Fruit fly (Drosophila melanogaster) whole organism, embryonic: Measurements from ENCODE around the gene Mpc1.

Experiments
- Awh ChIP-seq: fragments of 200-800 bp; sonication (Bioruptor generic); IDR thresholded peaks from 2 replicates; pipeline ENCODE4, ENCODE4 v1.3.6; 2022; ENCODE audit warnings: missing biosample characterization, missing genetic modification characterization
- B-H1 ChIP-seq: fragments of 200-800 bp; sonication (Bioruptor generic); IDR thresholded peaks from 3 replicates; pipeline ENCODE4 v1.3.6; 2022; ENCODE audit warnings: missing biosample characterization, missing genetic modification characterization
- Blimp-1 ChIP-seq: fragments of 200-800 bp; sonication (Bioruptor generic); optimal IDR thresholded peaks from 3 replicates; lab custom pipeline; 2018; ENCODE audit warnings: missing biosample characterization, missing genetic modification characterization, mild to moderate bottlenecking, moderate library complexity, missing genetic modification reagents
- CG10959 ChIP-seq: fragments of 200-800 bp; sonication (Bioruptor generic); IDR thresholded peaks from 2 replicates; pipeline ENCODE4 v1.3.6; 2022; ENCODE audit warnings: missing biosample characterization, missing genetic modification characterization
- CG11247 ChIP-seq: fragments of 200-800 bp; sonication (Bioruptor generic); IDR thresholded peaks from 2 replicates; pipeline ENCODE4 v1.3.6; 2022; ENCODE audit warnings: missing biosample characterization, missing genetic modification characterization
- CG11560 ChIP-seq: fragments of 200-800 bp; sonication (Bioruptor generic); IDR thresholded peaks from 3 replicates; pipeline ENCODE4 v1.3.6; 2022; ENCODE audit warnings: missing biosample characterization, missing genetic modification characterization
- CG11696 ChIP-seq: fragments of 200-800 bp; sonication (Bioruptor generic); IDR thresholded peaks from 2 replicates; pipeline ENCODE4 v1.3.6; 2022; ENCODE audit warnings: missing biosample characterization, missing genetic modification characterization
- CG12659 ChIP-seq: fragments of 200-800 bp; sonication (Bioruptor generic); optimal IDR thresholded peaks from 3 replicates; lab custom pipeline; 2017; ENCODE audit warnings: mild to moderate bottlenecking, missing biosample characterization, missing genetic modification reagents, missing genetic modification characterization
- CG13424 ChIP-seq: fragments of 200-800 bp; sonication (Bioruptor generic); optimal IDR thresholded peaks from 2 replicates; lab custom pipeline; 2019; ENCODE audit warnings: missing biosample characterization, mild to moderate bottlenecking, missing genetic modification characterization, moderate library complexity
- CG14441 ChIP-seq: fragments of 200-800 bp; sonication (Bioruptor generic); IDR thresholded peaks from 2 replicates; pipeline ENCODE4 v1.3.6; 2022; ENCODE audit warnings: missing biosample characterization, missing genetic modification characterization
- CG14860 ChIP-seq: fragments of 200-800 bp; sonication (Bioruptor generic); IDR thresholded peaks from 3 replicates; pipeline ENCODE4 v1.3.6; 2022; ENCODE audit warnings: missing biosample characterization, missing genetic modification characterization; ENCODE audit not compliant: partially characterized antibody
- CG16815 ChIP-seq: fragments of 200-800 bp; sonication (Bioruptor generic); optimal IDR thresholded peaks from 3 replicates; lab custom pipeline; 2017; ENCODE audit warnings: missing biosample characterization, mild to moderate bottlenecking, missing genetic modification characterization
- CG17328 ChIP-seq: fragments of 200-800 bp; sonication (Bioruptor generic); IDR thresholded peaks from 2 replicates; pipeline ENCODE4 v1.3.6; 2022; ENCODE audit warnings: missing biosample characterization, missing genetic modification characterization
- CG18262 ChIP-seq: fragments of 200-800 bp; optimal IDR thresholded peaks from 3 replicates; lab custom pipeline; 2019; ENCODE audit warnings: missing biosample characterization, mild to moderate bottlenecking, missing genetic modification characterization, moderate library complexity
- CG2116 ChIP-seq: fragments of 200-800 bp; sonication (Bioruptor generic); optimal IDR thresholded peaks from 3 replicates; lab custom pipeline; 2018; ENCODE audit warnings: missing biosample characterization, mild to moderate bottlenecking, missing genetic modification characterization
- CG31365 ChIP-seq: fragments of 200-800 bp; sonication (Bioruptor generic); optimal IDR thresholded peaks from 2 replicates; lab custom pipeline; 2018; ENCODE audit warnings: missing biosample characterization, mild to moderate bottlenecking, missing genetic modification characterization
- CG6854 ChIP-seq: fragments of 200-800 bp; sonication (Bioruptor generic); optimal IDR thresholded peaks from 3 replicates; lab custom pipeline; 2017; ENCODE audit warnings: missing biosample characterization, mild to moderate bottlenecking, missing genetic modification characterization
- CG7271 ChIP-seq: fragments of 200-800 bp; sonication (Bioruptor generic); optimal IDR thresholded peaks from 2 replicates; lab custom pipeline; 2018; ENCODE audit warnings: missing biosample characterization, mild to moderate bottlenecking, missing genetic modification characterization, moderate library complexity
- Eip74EF ChIP-seq, 2 experiments: fragments of 200-800 bp in 1 of 2; fragments of >200 bp in 1 of 2; sonication (Bioruptor generic) in 1 of 2; optimal IDR thresholded peaks; 2 replicates each; lab custom pipeline; 2017 to 2019; ENCODE audit warnings: missing biosample characterization in 2 of 2, missing genetic modification characterization in 2 of 2, mild to moderate bottlenecking in 1 of 2, moderate library complexity in 1 of 2
- Fer2 ChIP-seq: fragments of 200-800 bp; sonication (Bioruptor generic); optimal IDR thresholded peaks from 2 replicates; lab custom pipeline; 2018; ENCODE audit warnings: missing biosample characterization, mild to moderate bottlenecking, missing genetic modification characterization, moderate library complexity
- HLH54F ChIP-seq: fragments of 200-800 bp; sonication (Bioruptor generic); optimal IDR thresholded peaks from 3 replicates; lab custom pipeline; 2016; ENCODE audit warnings: missing biosample characterization, missing genetic modification characterization
- Hey ChIP-seq: fragments of 200-800 bp; sonication (Bioruptor generic); optimal IDR thresholded peaks from 3 replicates; lab custom pipeline; 2018; ENCODE audit warnings: missing biosample characterization, mild to moderate bottlenecking, missing genetic modification characterization
- Lpt ChIP-seq: fragments of >200 bp; optimal IDR thresholded peaks from 2 replicates; lab custom pipeline; 2018; ENCODE audit warnings: missing biosample characterization, missing genetic modification characterization
- Meics ChIP-seq: fragments of 200-800 bp; sonication (Bioruptor generic); optimal IDR thresholded peaks from 2 replicates; lab custom pipeline; 2017; ENCODE audit warnings: missing biosample characterization, mild to moderate bottlenecking, missing genetic modification characterization
- NFAT ChIP-seq: fragments of 200-800 bp; sonication (Bioruptor generic); IDR thresholded peaks from 2 replicates; pipeline ENCODE4 v1.3.6; 2022; ENCODE audit warnings: missing biosample characterization, missing genetic modification characterization
- Poxn ChIP-seq: fragments of 200-800 bp; sonication (Bioruptor generic); IDR thresholded peaks from 2 replicates; pipeline ENCODE4 v1.3.6; 2022; ENCODE audit warnings: missing biosample characterization, missing genetic modification characterization
- Rx ChIP-seq: fragments of 200-800 bp; sonication (Bioruptor generic); IDR thresholded peaks from 2 replicates; pipeline ENCODE4 v1.3.6; 2022; ENCODE audit warnings: missing biosample characterization, missing genetic modification characterization
- Spps ChIP-seq: fragments of 200-800 bp; sonication (Bioruptor generic); optimal IDR thresholded peaks from 2 replicates; lab custom pipeline; 2018; ENCODE audit warnings: missing biosample characterization, mild to moderate bottlenecking, missing genetic modification characterization
- Sry-β ChIP-seq: fragments of 200-800 bp; sonication (Bioruptor generic); optimal IDR thresholded peaks from 2 replicates; lab custom pipeline; 2018; ENCODE audit warnings: missing biosample characterization, mild to moderate bottlenecking, missing genetic modification characterization, moderate library complexity
- ap ChIP-seq: fragments of 200-800 bp; sonication (Bioruptor generic); IDR thresholded peaks from 2 replicates; pipeline ENCODE4 v1.3.6; 2022; ENCODE audit warnings: missing biosample characterization, missing genetic modification characterization
- ato ChIP-seq: fragments of 200-800 bp; sonication (Bioruptor generic); IDR thresholded peaks from 2 replicates; pipeline ENCODE4 v1.3.6; 2022; ENCODE audit warnings: missing biosample characterization, missing genetic modification characterization; ENCODE audit not compliant: partially characterized antibody
- az2 ChIP-seq: fragments of 200-800 bp; sonication (Bioruptor generic); optimal IDR thresholded peaks from 3 replicates; lab custom pipeline; 2016; ENCODE audit warnings: missing biosample characterization, missing genetic modification characterization
- chinmo ChIP-seq: fragments of 200-800 bp; sonication (Bioruptor generic); IDR thresholded peaks from 4 replicates; pipeline ENCODE4 v1.3.6; 2022; ENCODE audit warnings: missing biosample characterization, missing genetic modification characterization; ENCODE audit not compliant: partially characterized antibody
- crc ChIP-seq: fragments of 200-800 bp; sonication (Bioruptor generic); optimal IDR thresholded peaks from 2 replicates; lab custom pipeline; 2016; ENCODE audit warnings: missing biosample characterization, missing genetic modification characterization
- da ChIP-seq: fragments of 200-800 bp; sonication (Bioruptor generic); optimal IDR thresholded peaks from 2 replicates; lab custom pipeline; 2016; ENCODE audit warnings: missing biosample characterization, missing genetic modification characterization
- dpn ChIP-seq, 2 experiments: fragments of 200-800 bp; sonication (Bioruptor generic); optimal IDR thresholded peaks; 3 replicates each; lab custom pipeline; 2016; ENCODE audit warnings: missing biosample characterization in 2 of 2, missing genetic modification characterization in 2 of 2
- ems ChIP-seq: fragments of 200-800 bp; sonication (Bioruptor generic); optimal IDR thresholded peaks from 3 replicates; lab custom pipeline; 2016; ENCODE audit warnings: missing biosample characterization, missing genetic modification characterization
- exex ChIP-seq: fragments of 200-800 bp; sonication (Bioruptor generic); optimal IDR thresholded peaks from 4 replicates; lab custom pipeline; 2018; ENCODE audit warnings: missing biosample characterization, mild to moderate bottlenecking, missing genetic modification characterization, moderate library complexity
- gsb-n ChIP-seq: fragments of 200-800 bp; sonication (Bioruptor generic); optimal IDR thresholded peaks from 3 replicates; lab custom pipeline; 2018; ENCODE audit warnings: missing biosample characterization, mild to moderate bottlenecking, missing genetic modification characterization
- hb ChIP-seq: fragments of 200-800 bp; sonication (Bioruptor generic); IDR thresholded peaks from 3 replicates; pipeline ENCODE4 v1.3.6; 2022; ENCODE audit warnings: missing biosample characterization, missing genetic modification characterization; ENCODE audit not compliant: partially characterized antibody
- nom ChIP-seq: fragments of 200-800 bp; sonication (Bioruptor generic); optimal IDR thresholded peaks from 2 replicates; lab custom pipeline; 2017; ENCODE audit warnings: missing biosample characterization, missing genetic modification characterization, mild to moderate bottlenecking, moderate library complexity, missing genetic modification reagents
- phol ChIP-seq: fragments of 200-800 bp; sonication (Bioruptor generic); optimal IDR thresholded peaks from 3 replicates; lab custom pipeline; 2018; ENCODE audit warnings: missing biosample characterization, mild to moderate bottlenecking, missing genetic modification characterization, moderate library complexity
- pzg ChIP-seq: fragments of 200-800 bp; sonication (Bioruptor generic); optimal IDR thresholded peaks from 3 replicates; lab custom pipeline; 2018; ENCODE audit warnings: missing biosample characterization, mild to moderate bottlenecking, missing genetic modification characterization, moderate library complexity
- seq ChIP-seq: fragments of 200-800 bp; sonication (Bioruptor generic); IDR thresholded peaks from 2 replicates; pipeline ENCODE4 v1.3.6; 2022; ENCODE audit warnings: missing biosample characterization, missing genetic modification characterization
- shn ChIP-seq: fragments of 200-800 bp; sonication (Bioruptor generic); optimal IDR thresholded peaks from 3 replicates; lab custom pipeline; 2016; ENCODE audit warnings: missing biosample characterization, missing genetic modification characterization
- sr ChIP-seq: fragments of 200-800 bp; sonication (Bioruptor generic); IDR thresholded peaks from 3 replicates; pipeline ENCODE4 v1.3.6; 2022; ENCODE audit warnings: missing biosample characterization, missing genetic modification characterization
- stc ChIP-seq: fragments of 200-800 bp; sonication (Bioruptor generic); IDR thresholded peaks from 2 replicates; pipeline ENCODE4 v1.3.6; 2022; ENCODE audit warnings: missing biosample characterization, missing genetic modification characterization
- tx ChIP-seq: fragments of 200-800 bp; sonication (Bioruptor generic); optimal IDR thresholded peaks from 2 replicates; lab custom pipeline; 2016; ENCODE audit warnings: missing biosample characterization, missing genetic modification characterization
- vvl ChIP-seq: fragments of 200-800 bp; sonication (Bioruptor generic); IDR thresholded peaks from 2 replicates; pipeline ENCODE4 v1.3.6; 2022; ENCODE audit warnings: missing biosample characterization, missing genetic modification characterization

Mpc1 gene

dm6 chr3R:18917976-18918871 is 10.2 kb downstream of the Mpc1 start (continued):
- TF ChIP-seq vvl (GFP tag; lab: Robert Waterston, UW) (peak; percentile 51; the same call in 1 of the 2 replicates), CG11560 (no peak), ap (GFP tag; lab: Robert Waterston, UW) (no peak), CG11247 (GFP tag; lab: Robert Waterston, UW) (no peak), CG31365 (tag; lab: Kevin White, UChicago) (no peak), Blimp-1 (GFP tag; lab: Kevin White, UChicago) (no peak), Eip74EF (GFP tag; optimal IDR thresholded peaks at IDR 0.05; lab: Kevin White, UChicago) (no peak), Fer2 (tag; lab: Kevin White, UChicago) (no peak), CG14441 (GFP tag; lab: Robert Waterston, UW) (peak; percentile 27; the same call in 1 of the 2 replicates), HLH54F (GFP tag; lab: Kevin White, UChicago) (no peak), Hey (tag; lab: Kevin White, UChicago) (no peak), NFAT (peak; percentile 41; the same call in 1 of the 2 replicates), da (GFP tag; lab: Kevin White, UChicago) (peak; percentile 4), CG7271 (tag; lab: Kevin White, UChicago) (no peak), chinmo (peak; percentile 94), hb (GFP tag; lab: Robert Waterston, UW) (no peak), ems (GFP tag; lab: Kevin White, UChicago) (no peak), Spps (tag; lab: Kevin White, UChicago) (no peak), crc (GFP tag; lab: Kevin White, UChicago) (no peak), tx (GFP tag; lab: Kevin White, UChicago) (no peak), CG18262 (no peak), CG10959 (GFP tag; lab: Robert Waterston, UW) (no peak), seq (0 out of 2 replicates have a peak, but pooled peaks have one; percentile 45), dpn (GFP tag; optimal IDR thresholded peaks at IDR 0.05; lab: Kevin White, UChicago) (peak in 1 of 2 experiments; percentile 41), Awh (GFP tag; lab: Robert Waterston, UW) (no peak), gsb-n (tag; lab: Kevin White, UChicago) (no peak), exex (tag; lab: Kevin White, UChicago) (no peak), CG16815 (GFP tag; lab: Kevin White, UChicago) (no peak), Lpt (no peak), CG17328 (GFP tag; lab: Robert Waterston, UW) (no peak), CG6854 (GFP tag; lab: Kevin White, UChicago) (peak; percentile 46), shn (GFP tag; lab: Kevin White, UChicago) (no peak), nom (peak; percentile 51), az2 (GFP tag; lab: Kevin White, UChicago) (no peak), ato (GFP tag; lab: Robert Waterston, UW) (no peak), CG14860 (GFP tag; lab: Robert Waterston, UW) (no peak), Sry-β (GFP tag; lab: Kevin White, UChicago) (no peak), stc (no peak), CG12659 (GFP tag; lab: Kevin White, UChicago) (peak; percentile 9), phol (tag; lab: Kevin White, UChicago) (peak; percentile 94), CG2116 (GFP tag; lab: Kevin White, UChicago) (peak; percentile 8), B-H1 (no peak), sr (GFP tag; lab: Robert Waterston, UW) (0 out of 3 replicates have a peak, but pooled peaks have one; percentile 25), Rx (GFP tag; lab: Robert Waterston, UW) (no peak), CG11696 (no peak), Poxn (GFP tag; lab: Robert Waterston, UW) (no peak), Meics (GFP tag; lab: Kevin White, UChicago) (peak; percentile 2), CG13424 (tag; lab: Kevin White, UChicago) (no peak), pzg (no peak)
